Worm (Caenorhabditis elegans) whole organism, late embryonic: ENCODE results near the gene clec-129.
A peak's percentile ranks its signal among the peaks of the same experiment; 100 is the strongest.

Source experiments
- C08G9.2 ChIP-seq: sonication (generic microtip); optimal IDR thresholded peaks from 2 replicates; lab custom pipeline; 2016; ENCODE audit warnings: mild to moderate bottlenecking, missing genetic modification characterization, moderate library complexity, missing compliant biosample characterization
- C38D4.7 ChIP-seq: fragments of 200-800 bp; sonication (Bioruptor generic); optimal IDR thresholded peaks from 2 replicates; lab custom pipeline; 2018; ENCODE audit warnings: mild to moderate bottlenecking, missing genetic modification characterization, moderate library complexity, missing compliant biosample characterization
- F13H6.1 ChIP-seq: sonication (generic microtip); optimal IDR thresholded peaks from 2 replicates; lab custom pipeline; 2016; ENCODE audit warnings: missing genetic modification characterization, missing compliant biosample characterization
- K02D7.2 ChIP-seq: sonication (generic microtip); optimal IDR thresholded peaks from 2 replicates; lab custom pipeline; 2017; ENCODE audit warnings: mild to moderate bottlenecking, missing genetic modification characterization, missing compliant biosample characterization
- T23F11.4 ChIP-seq: fragments of 200-800 bp; sonication (Bioruptor generic); optimal IDR thresholded peaks from 2 replicates; lab custom pipeline; 2018; ENCODE audit warnings: mild to moderate bottlenecking, missing genetic modification characterization, missing compliant biosample characterization
- Y22D7AL.16 ChIP-seq: sonication (generic microtip); optimal IDR thresholded peaks from 2 replicates; lab custom pipeline; 2016; ENCODE audit warnings: missing genetic modification characterization, missing compliant biosample characterization
- ahr-1 ChIP-seq: sonication (generic microtip); optimal IDR thresholded peaks from 2 replicates; lab custom pipeline; 2016; ENCODE audit warnings: missing genetic modification characterization, missing compliant biosample characterization
- ama-1 ChIP-seq: fragments of 150-350 bp; optimal IDR thresholded peaks from 2 replicates; lab custom pipeline; 2014
- ceh-19 ChIP-seq: fragments of 200-800 bp; sonication (Bioruptor generic); optimal IDR thresholded peaks from 2 replicates; lab custom pipeline; 2018; ENCODE audit warnings: mild to moderate bottlenecking, missing genetic modification characterization, missing compliant biosample characterization
- ceh-2 ChIP-seq: sonication (generic microtip); optimal IDR thresholded peaks from 2 replicates; lab custom pipeline; 2016; ENCODE audit warnings: missing genotype, missing genetic modification characterization, missing compliant biosample characterization
- ceh-22 ChIP-seq: sonication (generic microtip); optimal IDR thresholded peaks from 2 replicates; lab custom pipeline; 2017; ENCODE audit warnings: missing biosample characterization, missing genetic modification characterization
- ceh-34 ChIP-seq: sonication (generic microtip); optimal IDR thresholded peaks from 2 replicates; lab custom pipeline; 2016; ENCODE audit warnings: mild to moderate bottlenecking, missing genetic modification characterization, missing compliant biosample characterization
- ceh-48 ChIP-seq: sonication (generic microtip); optimal IDR thresholded peaks from 2 replicates; lab custom pipeline; 2016; ENCODE audit warnings: missing genetic modification characterization, inconsistent platforms, missing compliant biosample characterization
- dve-1 ChIP-seq: sonication (generic microtip); optimal IDR thresholded peaks from 2 replicates; lab custom pipeline; 2017; ENCODE audit warnings: antibody characterized with exemption, mild to moderate bottlenecking, missing genetic modification characterization, missing compliant biosample characterization
- elt-2 ChIP-seq: sonication (generic microtip); optimal IDR thresholded peaks from 2 replicates; lab custom pipeline; 2016; ENCODE audit warnings: missing genetic modification reagents, missing genetic modification characterization, missing compliant biosample characterization
- ets-4 ChIP-seq: sonication (generic microtip); optimal IDR thresholded peaks from 2 replicates; lab custom pipeline; 2016; ENCODE audit warnings: missing genetic modification characterization, missing compliant biosample characterization
- eyg-1 ChIP-seq: sonication (generic microtip); optimal IDR thresholded peaks from 2 replicates; lab custom pipeline; 2016; ENCODE audit warnings: missing genotype, missing genetic modification characterization, missing compliant biosample characterization
- fkh-10 ChIP-seq: fragments of 150-350 bp; optimal IDR thresholded peaks from 2 replicates; lab custom pipeline; 2014; ENCODE audit warnings: missing biosample characterization, missing genetic modification reagents, missing genetic modification characterization
- gmeb-2 ChIP-seq: sonication (generic microtip); optimal IDR thresholded peaks from 2 replicates; lab custom pipeline; 2016; ENCODE audit warnings: missing genetic modification characterization, inconsistent platforms, missing compliant biosample characterization
- hlh-30 ChIP-seq: sonication (generic microtip); optimal IDR thresholded peaks from 2 replicates; lab custom pipeline; 2017; ENCODE audit warnings: antibody characterized with exemption, missing genetic modification characterization, missing compliant biosample characterization; ENCODE audit not compliant: insufficient read depth
- hlh-8 ChIP-seq: sonication (generic microtip); optimal IDR thresholded peaks from 2 replicates; lab custom pipeline; 2016; ENCODE audit warnings: missing genotype, missing genetic modification characterization, missing compliant biosample characterization
- nfya-1 ChIP-seq: sonication (generic microtip); optimal IDR thresholded peaks from 2 replicates; lab custom pipeline; 2017; ENCODE audit warnings: missing genetic modification characterization, mild to moderate bottlenecking, missing compliant biosample characterization, antibody characterized with exemption, moderate library complexity
- nhr-11 ChIP-seq: fragments of 150-350 bp; optimal IDR thresholded peaks from 2 replicates; lab custom pipeline; 2014; ENCODE audit warnings: missing biosample characterization, missing genetic modification characterization
- npax-4 ChIP-seq: sonication (generic microtip); optimal IDR thresholded peaks from 2 replicates; lab custom pipeline; 2016; ENCODE audit warnings: missing genetic modification characterization, missing compliant biosample characterization
- odd-2 ChIP-seq: sonication (generic microtip); optimal IDR thresholded peaks from 2 replicates; lab custom pipeline; 2017; ENCODE audit warnings: antibody characterized with exemption, mild to moderate bottlenecking, missing genetic modification characterization, missing compliant biosample characterization
- pat-9 ChIP-seq: fragments of 200-800 bp; sonication (Bioruptor generic); optimal IDR thresholded peaks from 2 replicates; lab custom pipeline; 2018; ENCODE audit warnings: mild to moderate bottlenecking, missing genetic modification characterization, moderate library complexity, missing compliant biosample characterization
- pha-4 ChIP-seq: fragments of 150-350 bp; optimal IDR thresholded peaks from 2 replicates; lab custom pipeline; 2018; ENCODE audit warnings: missing biosample characterization, missing genetic modification reagents, missing genetic modification characterization
- pqm-1 ChIP-seq: sonication (generic microtip); optimal IDR thresholded peaks from 2 replicates; lab custom pipeline; 2016; ENCODE audit warnings: missing genetic modification characterization, missing compliant biosample characterization
- pros-1 ChIP-seq: fragments of 150-350 bp; optimal IDR thresholded peaks from 2 replicates; lab custom pipeline; 2014; ENCODE audit warnings: missing biosample characterization, missing genetic modification reagents, missing genetic modification characterization
- rnt-1 ChIP-seq: sonication (generic microtip); optimal IDR thresholded peaks from 2 replicates; lab custom pipeline; 2016; ENCODE audit warnings: missing genetic modification characterization, missing compliant biosample characterization
- sdc-2 ChIP-seq: sonication (generic microtip); optimal IDR thresholded peaks from 2 replicates; lab custom pipeline; 2016; ENCODE audit warnings: missing genotype, missing genetic modification characterization, missing compliant biosample characterization
- sox-2 ChIP-seq: fragments of 200-800 bp; sonication (Bioruptor generic); IDR thresholded peaks from 2 replicates; pipeline ENCODE4 v1.3.6; 2022; ENCODE audit warnings: missing genetic modification reagents, missing genetic modification characterization, missing compliant biosample characterization
- sox-4 ChIP-seq: sonication (generic microtip); optimal IDR thresholded peaks from 2 replicates; lab custom pipeline; 2017; ENCODE audit warnings: mild to moderate bottlenecking, missing genetic modification characterization, inconsistent platforms, missing compliant biosample characterization
- ttx-3 ChIP-seq: sonication (generic microtip); optimal IDR thresholded peaks from 2 replicates; lab custom pipeline; 2016; ENCODE audit warnings: missing genetic modification reagents, missing genetic modification characterization, missing compliant biosample characterization
- unc-42 ChIP-seq: sonication (generic microtip); optimal IDR thresholded peaks from 2 replicates; lab custom pipeline; 2016; ENCODE audit warnings: missing genotype, missing genetic modification characterization, missing compliant biosample characterization
- zip-5 ChIP-seq: sonication (generic microtip); optimal IDR thresholded peaks from 2 replicates; lab custom pipeline; 2016; ENCODE audit warnings: missing genetic modification characterization, missing compliant biosample characterization

Gene clec-129

ce11 chrII:3598721-3599120 is 27.4 kb downstream of the clec-129 start, which contains the start of gene Y49F6A.11:
Y49F6A.11 (minus strand) TSS chrII:3598821.
- TF ChIP-seq pat-9 (tag; lab: Kevin White, UChicago), result no peak
- TF ChIP-seq Y22D7AL.16 (tag; lab: Kevin White, UChicago), result no peak
- no peak for TF ChIP-seq fkh-10 (GFP tag; lab: Kevin White, UChicago)
- TF ChIP-seq ceh-19 (GFP tag; lab: Kevin White, UChicago), result no peak
- no peak for TF ChIP-seq pha-4 (tag; lab: Kevin White, UChicago)
- TF ChIP-seq ets-4, result no peak
- no peak for TF ChIP-seq nhr-11
- TF ChIP-seq C38D4.7 (GFP tag; lab: Kevin White, UChicago), result no peak
- no peak for TF ChIP-seq pros-1 (tag; lab: Kevin White, UChicago)

ce11 chrII:3604578-3604977 is 33.3 kb downstream of the clec-129 start:
- TF ChIP-seq eyg-1 (no peak), rnt-1 (no peak), nhr-11 (no peak), F13H6.1 (tag; lab: Kevin White, UChicago) (no peak), sdc-2 (tag; lab: Kevin White, UChicago) (no peak), ceh-19 (GFP tag; lab: Kevin White, UChicago) (no peak), pros-1 (tag; lab: Kevin White, UChicago) (no peak)
- TF ChIP-seq, all 69 proteins: peak for 0

- TF ChIP-seq odd-2 (no peak), ceh-48 (tag; lab: Kevin White, UChicago) (no peak), sox-2 (GFP tag; lab: Robert Waterston, UW) (no peak), sox-4 (tag; lab: Kevin White, UChicago) (no peak), zip-5 (tag; lab: Kevin White, UChicago) (no peak), hlh-8 (tag; lab: Kevin White, UChicago) (no peak), eyg-1 (no peak), ceh-34 (tag; lab: Kevin White, UChicago) (no peak), npax-4 (tag; lab: Kevin White, UChicago) (no peak), K02D7.2 (no peak), ceh-2 (tag; lab: Kevin White, UChicago) (no peak), T23F11.4 (GFP tag; lab: Kevin White, UChicago) (no peak)
- TF ChIP-seq, all 69 proteins: peak for 0
Observed at ce11 chrII:3609764-3610163, 38.5 kb downstream of the clec-129 start, which contains the start of gene Y49F6A.5. Y49F6A.5 (minus strand) TSS chrII:3609864.

- TF ChIP-seq nfya-1, result peak; percentile 94
- no peak for TF ChIP-seq C08G9.2 (tag; lab: Kevin White, UChicago)
Observed at ce11 chrII:3616615-3617014, 45.3 kb downstream of the clec-129 start.

- no peak for TF ChIP-seq ama-1
- no peak for TF ChIP-seq gmeb-2 (tag; lab: Kevin White, UChicago)
- TF ChIP-seq sox-2 (GFP tag; lab: Robert Waterston, UW), result no peak
- no peak for TF ChIP-seq ttx-3 (tag; lab: Kevin White, UChicago)
- TF ChIP-seq dve-1 (tag; lab: Kevin White, UChicago), result no peak
- no peak for TF ChIP-seq pat-9 (tag; lab: Kevin White, UChicago)
- TF ChIP-seq sox-4 (tag; lab: Kevin White, UChicago), result no peak
- no peak for TF ChIP-seq unc-42
- TF ChIP-seq F13H6.1 (tag; lab: Kevin White, UChicago), result no peak
- no peak for TF ChIP-seq nhr-11
- no peak for TF ChIP-seq pqm-1 (tag; lab: Kevin White, UChicago)
- TF ChIP-seq ahr-1 (tag; lab: Kevin White, UChicago), result no peak
- TF ChIP-seq Y22D7AL.16 (tag; lab: Kevin White, UChicago), result no peak
- TF ChIP-seq rnt-1, result no peak
- TF ChIP-seq hlh-30 (tag; lab: Kevin White, UChicago), result no peak
- TF ChIP-seq sdc-2 (tag; lab: Kevin White, UChicago), result no peak
- TF ChIP-seq elt-2, result no peak
- no peak for TF ChIP-seq ceh-22 (tag; lab: Kevin White, UChicago)
Observed at ce11 chrII:3617512-3617911, 46.2 kb downstream of the clec-129 start, which contains the start of gene F40E12.1. F40E12.1 (plus strand) TSS chrII:3617812.
